Fruit fly (Drosophila melanogaster): ENCODE results near the gene CG15864.

Gene CG15864

dm6 chr3R:8240302-8240682 is 7.9 kb upstream of the CG15864 start, which contains the start of gene Ada2b (continued):
- TF ChIP-seq CG12155 (GFP tag; optimal IDR thresholded peaks at IDR 0.05): no peak
- no peak for TF ChIP-seq CTCF (GFP tag; optimal IDR thresholded peaks at IDR 0.05)
- no peak for TF ChIP-seq caup (GFP tag; optimal IDR thresholded peaks at IDR 0.05; ENCODE audit: severe bottlenecking)
- peak; percentile 64 for TF ChIP-seq row (GFP tag; IDR thresholded peaks at IDR 0.05)
- no peak for TF ChIP-seq crol (GFP tag; IDR thresholded peaks at IDR 0.05)
- TF ChIP-seq CG15514 (GFP tag; optimal IDR thresholded peaks at IDR 0.05): peak; percentile 99
- no peak for TF ChIP-seq CG3163 (GFP tag; optimal IDR thresholded peaks at IDR 0.05)
- no peak for TF ChIP-seq Ssrp (tag; optimal IDR thresholded peaks at IDR 0.05)
- no peak for TF ChIP-seq sc (optimal IDR thresholded peaks at IDR 0.05)
- no peak for TF ChIP-seq sc (GFP tag; optimal IDR thresholded peaks at IDR 0.05)
- peak; percentile 29; the same call in 1 of the 2 replicates for TF ChIP-seq ato (GFP tag; IDR thresholded peaks at IDR 0.05; ENCODE audit: partially characterized antibody)
- TF ChIP-seq stwl (tag; optimal IDR thresholded peaks at IDR 0.05): peak; percentile 57
- TF ChIP-seq CG10321 (GFP tag; IDR thresholded peaks at IDR 0.05): no peak
- peak; percentile 25 for TF ChIP-seq CG30020 (tag; optimal IDR thresholded peaks at IDR 0.05)
- peak; percentile 21; the same call in 1 of the 2 replicates for TF ChIP-seq sna (GFP tag; IDR thresholded peaks at IDR 0.05; ENCODE audit: partially characterized antibody)
- TF ChIP-seq jumu (GFP tag; optimal IDR thresholded peaks at IDR 0.05): no peak
- TF ChIP-seq pfk (GFP tag; optimal IDR thresholded peaks at IDR 0.05): no peak
- TF ChIP-seq CG17568 (GFP tag; optimal IDR thresholded peaks at IDR 0.05): no peak
- TF ChIP-seq HLHmδ (GFP tag; optimal IDR thresholded peaks at IDR 0.05): no peak
- TF ChIP-seq Eip74EF (GFP tag; optimal IDR thresholded peaks at IDR 0.05): no peak
- 0 out of 2 replicates have a peak, but pooled peaks have one; percentile 6 for TF ChIP-seq Atf6 (GFP tag; IDR thresholded peaks at IDR 0.05)
- TF ChIP-seq Sox100B (GFP tag; optimal IDR thresholded peaks at IDR 0.05): no peak
- TF ChIP-seq inv (GFP tag; IDR thresholded peaks at IDR 0.05; ENCODE audit: partially characterized antibody): no peak
- no peak for TF ChIP-seq Nf-YA (GFP tag; IDR thresholded peaks at IDR 0.05)
- TF ChIP-seq lov (optimal IDR thresholded peaks at IDR 0.05): no peak
- 0 out of 3 replicates have a peak, but pooled peaks have one; percentile 2 for TF ChIP-seq lov (GFP tag; IDR thresholded peaks at IDR 0.05)
- TF ChIP-seq CG18262 (tag; optimal IDR thresholded peaks at IDR 0.05): no peak
- TF ChIP-seq trem (tag; optimal IDR thresholded peaks at IDR 0.05): no peak
- peak; percentile 40 for TF ChIP-seq CG15479 (GFP tag; optimal IDR thresholded peaks at IDR 0.05)
- peak; percentile 45; the same call in 1 of the 2 replicates for TF ChIP-seq amos (GFP tag; IDR thresholded peaks at IDR 0.05; ENCODE audit: partially characterized antibody)
- no peak for TF ChIP-seq Vsx1 (GFP tag; optimal IDR thresholded peaks at IDR 0.05)
- TF ChIP-seq HLH3B (GFP tag; IDR thresholded peaks at IDR 0.05): no peak
- TF ChIP-seq maf-S (GFP tag; optimal IDR thresholded peaks at IDR 0.05): no peak
- no peak for TF ChIP-seq CG15269 (tag; optimal IDR thresholded peaks at IDR 0.05)
- no peak for TF ChIP-seq sr (GFP tag; IDR thresholded peaks at IDR 0.05)
- TF ChIP-seq jing (GFP tag; optimal IDR thresholded peaks at IDR 0.05): no peak
- TF ChIP-seq Ada2b (GFP tag; IDR thresholded peaks at IDR 0.05): no peak
- TF ChIP-seq peb (GFP tag; IDR thresholded peaks at IDR 0.05): no peak
- peak; percentile 66 for TF ChIP-seq Med (GFP tag)
- peak; percentile 48; the same call in 1 of the 2 replicates for TF ChIP-seq MBD-R2 (GFP tag; IDR thresholded peaks at IDR 0.05)
- TF ChIP-seq CG7963 (GFP tag; IDR thresholded peaks at IDR 0.05; ENCODE audit: partially characterized antibody): 0 out of 3 replicates have a peak, but pooled peaks have one; percentile 23
- TF ChIP-seq CG4617 (GFP tag; optimal IDR thresholded peaks at IDR 0.05; ENCODE audit: borderline replicate concordance): peak; percentile 92
- peak; percentile 73 for TF ChIP-seq pzg (GFP tag; optimal IDR thresholded peaks at IDR 0.05)
- TF ChIP-seq cg (GFP tag; optimal IDR thresholded peaks at IDR 0.05): peak; percentile 86
- no peak for TF ChIP-seq CG8290 (GFP tag; optimal IDR thresholded peaks at IDR 0.05)
- TF ChIP-seq CG8290 (tag; optimal IDR thresholded peaks at IDR 0.05): peak in 1 of 2 experiments; percentile 23
- TF ChIP-seq vfl (GFP tag; optimal IDR thresholded peaks at IDR 0.05): no peak
- no peak for TF ChIP-seq mld (GFP tag; IDR thresholded peaks at IDR 0.05; ENCODE audit: partially characterized antibody)
- TF ChIP-seq CG15696 (tag; optimal IDR thresholded peaks at IDR 0.05): no peak
- TF ChIP-seq CG33213 (GFP tag; optimal IDR thresholded peaks at IDR 0.05): no peak
- TF ChIP-seq CG4424 (GFP tag; optimal IDR thresholded peaks at IDR 0.05): no peak
